Fruit fly (Drosophila melanogaster): Measurements from ENCODE around the gene Flo2.
A peak's percentile ranks its signal among the peaks of the same experiment; 100 is the strongest.

- TF ChIP-seq fru (GFP tag; optimal IDR thresholded peaks at IDR 0.05) (peak; percentile 76), lola (GFP tag; optimal IDR thresholded peaks at IDR 0.05) (no peak), Dfd (GFP tag; optimal IDR thresholded peaks at IDR 0.05) (no peak), CG9705 (GFP tag; optimal IDR thresholded peaks at IDR 0.05) (peak; percentile 50)
Measured at dm6 chrX:14839047-14839446, at the start of gene Flo2, which contains the start of gene CG32590.
